Fruit fly (Drosophila melanogaster) whole organism, embryonic: ENCODE results near the gene CG34116.
A peak's percentile ranks its signal among the peaks of the same experiment; 100 is the strongest.

Experiments used
- Ada2b ChIP-seq: fragments of 200-800 bp; sonication (Bioruptor generic); IDR thresholded peaks from 2 replicates; pipeline ENCODE4 v1.3.6; 2022; ENCODE audit warnings: missing biosample characterization, missing genetic modification characterization
- Adf1 ChIP-seq: fragments of 200-800 bp; sonication (Bioruptor generic); IDR thresholded peaks from 2 replicates; pipeline ENCODE4 v1.3.6; 2022; ENCODE audit warnings: missing biosample characterization, missing genetic modification characterization
- CG10321 ChIP-seq: fragments of 200-800 bp; sonication (Bioruptor generic); IDR thresholded peaks from 2 replicates; pipeline ENCODE4 v1.3.6; 2022; ENCODE audit warnings: missing biosample characterization, missing genetic modification characterization
- CG15479 ChIP-seq: fragments of 200-800 bp; sonication (Bioruptor generic); optimal IDR thresholded peaks from 3 replicates; lab custom pipeline; 2019; ENCODE audit warnings: missing biosample characterization, mild to moderate bottlenecking, missing genetic modification characterization, moderate library complexity
- CG17385 ChIP-seq: fragments of 200-800 bp; sonication (Bioruptor generic); optimal IDR thresholded peaks from 3 replicates; lab custom pipeline; 2018; ENCODE audit warnings: missing biosample characterization, mild to moderate bottlenecking, missing genetic modification characterization
- CG32767 ChIP-seq: fragments of 200-800 bp; sonication (Bioruptor generic); IDR thresholded peaks from 2 replicates; pipeline ENCODE4 v1.3.6; 2022; ENCODE audit warnings: missing biosample characterization, missing genetic modification characterization
- CG6791 ChIP-seq: fragments of 200-800 bp; sonication (Bioruptor generic); IDR thresholded peaks from 3 replicates; pipeline ENCODE4 v1.3.6; 2022; ENCODE audit warnings: missing biosample characterization, missing genetic modification characterization; ENCODE audit not compliant: partially characterized antibody
- CG7839 ChIP-seq: fragments of 200-800 bp; sonication (Bioruptor generic); optimal IDR thresholded peaks from 3 replicates; lab custom pipeline; 2018; ENCODE audit warnings: missing biosample characterization, mild to moderate bottlenecking, missing genetic modification characterization, moderate library complexity
- CG8388 ChIP-seq: fragments of 200-800 bp; sonication (Bioruptor generic); optimal IDR thresholded peaks from 2 replicates; lab custom pipeline; 2019; ENCODE audit warnings: missing biosample characterization, mild to moderate bottlenecking, missing genetic modification characterization, moderate library complexity
- CG9876 ChIP-seq: fragments of 200-800 bp; sonication (Bioruptor generic); optimal IDR thresholded peaks from 2 replicates; lab custom pipeline; 2016; ENCODE audit warnings: missing biosample characterization, missing genetic modification characterization
- Chrac-16 ChIP-seq: fragments of 200-800 bp; sonication (Bioruptor generic); optimal IDR thresholded peaks from 3 replicates; lab custom pipeline; 2016; ENCODE audit warnings: missing biosample characterization, missing genetic modification characterization
- CrebB ChIP-seq: fragments of 200-800 bp; sonication (Bioruptor generic); optimal IDR thresholded peaks from 3 replicates; lab custom pipeline; 2018; ENCODE audit warnings: missing biosample characterization, mild to moderate bottlenecking, missing genetic modification characterization
- Deaf1 ChIP-seq: fragments of 200-800 bp; optimal IDR thresholded peaks from 3 replicates; lab custom pipeline; 2019; ENCODE audit warnings: missing biosample characterization, mild to moderate bottlenecking, missing genetic modification characterization, moderate library complexity
- Dll ChIP-seq: fragments of 200-800 bp; sonication (Bioruptor generic); IDR thresholded peaks from 4 replicates; pipeline ENCODE4 v1.3.6; 2022; ENCODE audit warnings: missing biosample characterization, missing genetic modification characterization; ENCODE audit not compliant: partially characterized antibody
- ERR ChIP-seq: fragments of 200-800 bp; sonication (Bioruptor generic); optimal IDR thresholded peaks from 2 replicates; lab custom pipeline; 2016; ENCODE audit warnings: missing biosample characterization, missing genetic modification characterization
- H2.0 ChIP-seq: fragments of 200-800 bp; sonication (Bioruptor generic); IDR thresholded peaks from 2 replicates; pipeline ENCODE4 v1.3.6; 2022; ENCODE audit warnings: missing biosample characterization, missing genetic modification characterization
- Hsf ChIP-seq: fragments of 200-800 bp; sonication (Bioruptor generic); optimal IDR thresholded peaks from 3 replicates; lab custom pipeline; 2016; ENCODE audit warnings: missing biosample characterization, missing genetic modification characterization
- Max ChIP-seq: fragments of 200-800 bp; sonication (Bioruptor generic); optimal IDR thresholded peaks from 2 replicates; lab custom pipeline; 2016; ENCODE audit warnings: missing biosample characterization, mild to moderate bottlenecking, missing genetic modification characterization
- Pdp1 ChIP-seq, 2 experiments: fragments of 200-800 bp; sonication (Bioruptor generic); optimal IDR thresholded peaks; 3 replicates each; lab custom pipeline; 2016; ENCODE audit warnings: missing biosample characterization in 2 of 2, missing genetic modification characterization in 2 of 2, mild to moderate bottlenecking in 1 of 2, moderate library complexity in 1 of 2
- Six4 ChIP-seq: fragments of 200-800 bp; sonication (Bioruptor generic); optimal IDR thresholded peaks from 2 replicates; lab custom pipeline; 2016; ENCODE audit warnings: missing biosample characterization, missing genetic modification characterization
- Xrp1 ChIP-seq: fragments of 200-800 bp; sonication (Bioruptor generic); IDR thresholded peaks from 2 replicates; pipeline ENCODE4 v1.3.6; 2022; ENCODE audit warnings: missing biosample characterization, missing genetic modification characterization
- YL-1 ChIP-seq: fragments of 200-800 bp; sonication (Bioruptor generic); optimal IDR thresholded peaks from 3 replicates; lab custom pipeline; 2017; ENCODE audit warnings: missing biosample characterization, mild to moderate bottlenecking, missing genetic modification characterization
- ato ChIP-seq: fragments of 200-800 bp; sonication (Bioruptor generic); IDR thresholded peaks from 2 replicates; pipeline ENCODE4 v1.3.6; 2022; ENCODE audit warnings: missing biosample characterization, missing genetic modification characterization; ENCODE audit not compliant: partially characterized antibody
- bbx ChIP-seq: fragments of 200-800 bp; sonication (Bioruptor generic); IDR thresholded peaks from 2 replicates; pipeline ENCODE4 v1.3.6; 2022; ENCODE audit warnings: missing biosample characterization, missing genetic modification characterization; ENCODE audit not compliant: partially characterized antibody
- bowl ChIP-seq: fragments of 200-800 bp; sonication (Bioruptor generic); IDR thresholded peaks from 2 replicates; pipeline ENCODE4 v1.3.6; 2022; ENCODE audit warnings: missing biosample characterization, missing genetic modification characterization
- btn ChIP-seq: fragments of 200-800 bp; sonication (Bioruptor generic); optimal IDR thresholded peaks from 2 replicates; lab custom pipeline; 2016; ENCODE audit warnings: missing biosample characterization, missing genetic modification characterization
- cg ChIP-seq: fragments of 200-800 bp; sonication (Bioruptor generic); optimal IDR thresholded peaks from 3 replicates; lab custom pipeline; 2019; ENCODE audit warnings: missing biosample characterization, mild to moderate bottlenecking, missing genetic modification characterization, moderate library complexity
- chinmo ChIP-seq: fragments of 200-800 bp; sonication (Bioruptor generic); IDR thresholded peaks from 4 replicates; pipeline ENCODE4 v1.3.6; 2022; ENCODE audit warnings: missing biosample characterization, missing genetic modification characterization; ENCODE audit not compliant: partially characterized antibody
- ems ChIP-seq: fragments of 200-800 bp; sonication (Bioruptor generic); optimal IDR thresholded peaks from 3 replicates; lab custom pipeline; 2016; ENCODE audit warnings: missing biosample characterization, missing genetic modification characterization
- fu2 ChIP-seq: fragments of 200-800 bp; sonication (Bioruptor generic); optimal IDR thresholded peaks from 2 replicates; lab custom pipeline; 2016; ENCODE audit warnings: missing biosample characterization, missing genetic modification characterization
- gce ChIP-seq: fragments of 200-800 bp; sonication (Bioruptor generic); IDR thresholded peaks from 3 replicates; pipeline ENCODE4 v1.3.6; 2022; ENCODE audit warnings: missing biosample characterization, missing genetic modification characterization
- hb ChIP-seq: fragments of 200-800 bp; sonication (Bioruptor generic); IDR thresholded peaks from 3 replicates; pipeline ENCODE4 v1.3.6; 2022; ENCODE audit warnings: missing biosample characterization, missing genetic modification characterization; ENCODE audit not compliant: partially characterized antibody
- ind ChIP-seq: fragments of 200-800 bp; sonication (Bioruptor generic); optimal IDR thresholded peaks from 3 replicates; lab custom pipeline; 2016; ENCODE audit warnings: missing biosample characterization, missing genetic modification characterization
- kah ChIP-seq: fragments of 200-800 bp; sonication (Bioruptor generic); optimal IDR thresholded peaks from 2 replicates; lab custom pipeline; 2018; ENCODE audit warnings: missing biosample characterization, mild to moderate bottlenecking, missing genetic modification characterization
- kay ChIP-seq: fragments of 200-800 bp; sonication (Bioruptor generic); optimal IDR thresholded peaks from 2 replicates; lab custom pipeline; 2016; ENCODE audit warnings: missing biosample characterization, missing genetic modification characterization
- maf-S ChIP-seq: fragments of 200-800 bp; sonication (Bioruptor generic); optimal IDR thresholded peaks from 2 replicates; lab custom pipeline; 2016; ENCODE audit warnings: missing biosample characterization, missing genetic modification characterization
- mirr ChIP-seq: fragments of 200-800 bp; sonication (Bioruptor generic); optimal IDR thresholded peaks from 3 replicates; lab custom pipeline; 2018; ENCODE audit warnings: missing biosample characterization, mild to moderate bottlenecking, missing genetic modification characterization
- nom ChIP-seq: fragments of 200-800 bp; sonication (Bioruptor generic); optimal IDR thresholded peaks from 2 replicates; lab custom pipeline; 2017; ENCODE audit warnings: missing biosample characterization, missing genetic modification characterization, mild to moderate bottlenecking, moderate library complexity, missing genetic modification reagents
- oc ChIP-seq: fragments of 200-800 bp; sonication (Bioruptor generic); optimal IDR thresholded peaks from 2 replicates; lab custom pipeline; 2018; ENCODE audit warnings: missing biosample characterization, mild to moderate bottlenecking, missing genetic modification characterization, moderate library complexity
- pan ChIP-seq, 4 experiments: fragments of >200 bp in 3 of 4; fragments of 200-800 bp in 1 of 4; sonication (Bioruptor generic) in 1 of 4; optimal IDR thresholded peaks in 3 of 4; IDR thresholded peaks in 1 of 4; 2 replicates each; pipeline versions ENCODE4 v1.3.6 to Lab custom; 2017 to 2022; ENCODE audit warnings: missing biosample characterization in 2 of 4, missing genetic modification characterization in 2 of 4, mixed read lengths in 1 of 4
- phol ChIP-seq: fragments of 200-800 bp; sonication (Bioruptor generic); optimal IDR thresholded peaks from 3 replicates; lab custom pipeline; 2018; ENCODE audit warnings: missing biosample characterization, mild to moderate bottlenecking, missing genetic modification characterization, moderate library complexity
- pita ChIP-seq: fragments of 200-800 bp; sonication (Bioruptor generic); optimal IDR thresholded peaks from 2 replicates; lab custom pipeline; 2017; ENCODE audit warnings: missing biosample characterization, mild to moderate bottlenecking, missing genetic modification characterization
- psq ChIP-seq: fragments of 200-800 bp; sonication (Bioruptor generic); optimal IDR thresholded peaks from 2 replicates; lab custom pipeline; 2017; ENCODE audit warnings: missing biosample characterization, missing genetic modification characterization
- ranshi ChIP-seq: fragments of 200-800 bp; sonication (Bioruptor generic); IDR thresholded peaks from 2 replicates; pipeline ENCODE4 v1.3.6; 2022; ENCODE audit warnings: missing biosample characterization, missing genetic modification characterization
- sens-2 ChIP-seq: fragments of 200-800 bp; sonication (Bioruptor generic); IDR thresholded peaks from 2 replicates; pipeline ENCODE4 v1.3.6; 2022; ENCODE audit warnings: missing biosample characterization, missing genetic modification characterization
- shn ChIP-seq: fragments of 200-800 bp; sonication (Bioruptor generic); optimal IDR thresholded peaks from 3 replicates; lab custom pipeline; 2016; ENCODE audit warnings: missing biosample characterization, missing genetic modification characterization
- slou ChIP-seq: fragments of 200-800 bp; sonication (Bioruptor generic); optimal IDR thresholded peaks from 3 replicates; lab custom pipeline; 2016; ENCODE audit warnings: missing biosample characterization, missing genetic modification characterization
- unpg ChIP-seq: fragments of 200-800 bp; sonication (Bioruptor generic); optimal IDR thresholded peaks from 3 replicates; lab custom pipeline; 2018; ENCODE audit warnings: missing biosample characterization, mild to moderate bottlenecking, missing genetic modification characterization, moderate library complexity
- zen2 ChIP-seq: fragments of 200-800 bp; sonication (Bioruptor generic); IDR thresholded peaks from 3 replicates; pipeline ENCODE4 v1.3.6; 2022; ENCODE audit warnings: missing biosample characterization, missing genetic modification characterization; ENCODE audit not compliant: partially characterized antibody

The CG34116 gene

DNA sequence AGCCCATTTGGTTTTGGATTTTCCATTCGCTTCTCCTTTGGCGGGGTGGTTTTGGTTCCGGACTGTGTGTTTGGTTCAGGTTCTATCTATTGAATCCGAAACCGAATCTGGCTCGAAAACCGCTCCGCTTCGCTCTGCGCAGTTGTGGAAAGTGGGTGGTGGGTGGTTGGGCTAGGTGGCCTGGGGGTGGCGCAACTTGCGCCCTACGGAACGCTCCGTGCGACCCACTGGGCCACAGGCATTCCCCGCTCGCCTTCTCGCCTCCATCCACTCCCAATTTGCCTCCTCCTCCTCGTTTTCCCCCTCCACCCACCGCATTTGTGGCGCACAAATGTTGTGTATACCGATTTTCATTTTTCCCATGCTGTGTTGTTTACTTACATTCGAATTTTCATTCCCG, 12.9 kb upstream of the CG34116 start (continued):
- TF ChIP-seq ems (no peak), CG32767 (GFP tag; lab: Robert Waterston, UW) (peak; percentile 80), Deaf1 (tag; lab: Kevin White, UChicago) (no peak), hb (GFP tag; lab: Robert Waterston, UW) (no peak), bbx (GFP tag; lab: Robert Waterston, UW) (no peak), ato (GFP tag; lab: Robert Waterston, UW) (0 out of 2 replicates have a peak, but pooled peaks have one; percentile 17), nom (GFP tag; lab: Kevin White, UChicago) (peak; percentile 10), shn (GFP tag; lab: Kevin White, UChicago) (no peak), CG10321 (0 out of 2 replicates have a peak, but pooled peaks have one; percentile 14), sens-2 (no peak), chinmo (GFP tag; lab: Robert Waterston, UW) (0 out of 4 replicates have a peak, but pooled peaks have one; percentile 13), Xrp1 (GFP tag; lab: Robert Waterston, UW) (no peak), psq (GFP tag; lab: Kevin White, UChicago) (no peak), Ada2b (GFP tag; lab: Robert Waterston, UW) (no peak), Dll (GFP tag; lab: Robert Waterston, UW) (no peak), ranshi (GFP tag; lab: Robert Waterston, UW) (no peak), ERR (no peak), Pdp1 (GFP tag; optimal IDR thresholded peaks at IDR 0.05; lab: Kevin White, UChicago) (no peak), phol (tag; lab: Kevin White, UChicago) (no peak), oc (tag; lab: Kevin White, UChicago) (no peak), CG9876 (no peak), CG15479 (GFP tag; lab: Kevin White, UChicago) (no peak), Adf1 (GFP tag; lab: Robert Waterston, UW) (no peak), gce (GFP tag; lab: Robert Waterston, UW) (0 out of 3 replicates have a peak, but pooled peaks have one; percentile 7), maf-S (no peak), slou (GFP tag; lab: Kevin White, UChicago) (no peak), kay (GFP tag; lab: Kevin White, UChicago) (no peak), H2.0 (GFP tag; lab: Robert Waterston, UW) (no peak), pan (optimal IDR thresholded peaks at IDR 0.05; lab: Kevin White, UChicago) (no peak), pan (GFP tag; optimal IDR thresholded peaks at IDR 0.05 in 1 of 2, IDR thresholded peaks at IDR 0.05 in 1 of 2) (no peak), CG7839 (tag; lab: Kevin White, UChicago) (no peak), YL-1 (GFP tag; lab: Kevin White, UChicago) (peak; percentile 33)

DNA sequence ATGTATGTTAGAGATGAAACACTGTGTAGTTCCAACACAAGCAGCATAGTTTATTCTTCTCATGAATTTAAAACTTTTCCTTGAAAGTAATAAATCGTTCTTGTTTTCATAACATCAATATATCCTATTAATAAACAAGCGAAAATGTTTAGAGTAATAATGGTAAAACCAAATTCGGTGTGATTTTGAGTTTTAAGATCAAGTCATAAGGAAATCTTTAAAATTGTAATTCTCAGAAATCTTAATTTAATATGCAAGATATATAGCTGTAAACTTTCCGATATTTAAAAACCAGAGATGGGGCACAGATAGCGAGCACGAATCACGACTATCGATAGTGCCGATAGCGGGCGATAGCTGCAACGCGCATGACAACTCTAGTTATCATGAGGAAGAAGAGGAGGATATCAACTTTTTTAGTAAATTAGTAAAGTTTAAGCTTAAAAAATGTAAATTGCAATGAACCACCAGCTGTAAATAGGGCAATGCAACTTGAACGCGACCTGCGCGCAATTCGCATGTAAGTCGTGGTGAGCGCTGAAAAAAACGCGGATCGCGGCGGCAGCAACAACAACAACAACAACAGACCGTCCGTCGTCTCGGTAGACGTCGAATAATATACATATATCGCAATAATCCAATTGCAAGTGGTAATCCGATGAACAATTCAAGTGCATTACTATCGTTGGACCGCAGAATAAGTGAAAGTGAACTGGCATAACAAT, 12.1 kb upstream of the CG34116 start, which contains the start of the genes Fibp and Deaf1:
Gene Fibp (minus strand): TSS at position 161 of the 725 bp plus-strand sequence.
Gene Deaf1 (plus strand): TSS at position 368 of the 725 bp plus-strand sequence.
- peak; percentile 88 for TF ChIP-seq fu2 (GFP tag; lab: Kevin White, UChicago)
- peak; percentile 53 for TF ChIP-seq slou (GFP tag; lab: Kevin White, UChicago)
- TF ChIP-seq kah (GFP tag; lab: Kevin White, UChicago): no peak
- no peak for TF ChIP-seq bowl (GFP tag; lab: Robert Waterston, UW)
- no peak for TF ChIP-seq btn (GFP tag; lab: Kevin White, UChicago)
- peak; percentile 81 for TF ChIP-seq ind (GFP tag; lab: Kevin White, UChicago)
- peak; percentile 54 for TF ChIP-seq mirr (GFP tag; lab: Kevin White, UChicago)
- peak; percentile 82 for TF ChIP-seq Hsf (GFP tag; lab: Kevin White, UChicago)
- TF ChIP-seq CG8388 (GFP tag; lab: Kevin White, UChicago): peak; percentile 33
- peak; percentile 99 for TF ChIP-seq CG6791 (GFP tag; lab: Robert Waterston, UW)
- TF ChIP-seq Chrac-16 (GFP tag; lab: Kevin White, UChicago): peak; percentile 84
- no peak for TF ChIP-seq pita (GFP tag; lab: Kevin White, UChicago)
- no peak for TF ChIP-seq CrebB (tag; lab: Kevin White, UChicago)
- peak; percentile 57 for TF ChIP-seq Max (GFP tag; lab: Kevin White, UChicago)
- TF ChIP-seq zen2 (GFP tag; lab: Robert Waterston, UW): peak; percentile 97
- peak; percentile 60 for TF ChIP-seq Six4 (GFP tag; lab: Kevin White, UChicago)
- peak; percentile 97 for TF ChIP-seq CG17385 (GFP tag; lab: Kevin White, UChicago)
- no peak for TF ChIP-seq cg
- peak; percentile 61 for TF ChIP-seq unpg (GFP tag; lab: Kevin White, UChicago)
